Fruit fly (Drosophila melanogaster): Measurements from ENCODE around the gene Rpp30.
A peak's percentile ranks its signal among the peaks of the same experiment; 100 is the strongest.

The Rpp30 gene

DNA sequence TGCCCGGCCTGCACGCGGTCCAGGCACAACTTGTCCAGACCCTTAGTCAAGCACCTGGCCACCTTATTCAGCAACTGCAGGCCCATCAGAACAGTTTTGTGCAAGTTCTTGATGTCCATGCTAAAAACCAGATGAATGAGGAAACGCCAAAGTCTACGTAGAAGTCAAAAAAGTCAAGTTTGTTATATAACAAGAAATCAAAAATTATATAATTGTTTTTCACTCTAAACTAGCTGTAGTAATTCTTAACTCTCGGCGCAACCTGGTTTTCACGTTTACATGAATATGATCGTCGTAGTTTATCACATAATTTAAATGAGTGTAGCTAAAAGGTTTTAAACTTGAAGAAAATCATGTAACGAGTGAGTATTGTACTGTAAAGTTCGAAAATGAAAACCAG is 47.6 kb downstream of the Rpp30 start:
- no peak for TF ChIP-seq CG1620 (GFP tag; optimal IDR thresholded peaks at IDR 0.05)
- no peak for TF ChIP-seq Crg-1 (GFP tag; optimal IDR thresholded peaks at IDR 0.05)
- TF ChIP-seq pad (GFP tag; optimal IDR thresholded peaks at IDR 0.05): no peak
- TF ChIP-seq ovo (GFP tag; optimal IDR thresholded peaks at IDR 0.05): no peak
- TF ChIP-seq Hr96 (GFP tag; optimal IDR thresholded peaks at IDR 0.05): no peak
- TF ChIP-seq cic (GFP tag; optimal IDR thresholded peaks at IDR 0.05): no peak
- no peak for TF ChIP-seq kay (GFP tag; ENCODE audit: borderline replicate concordance)
- TF ChIP-seq CG7101 (tag; optimal IDR thresholded peaks at IDR 0.05): no peak

dm6 chr2L:203529-204127 is 48.5 kb downstream of the Rpp30 start, which contains the start of gene mRpL10:
mRpL10 (plus strand) TSS chr2L:203779.
- TF ChIP-seq cic (GFP tag; optimal IDR thresholded peaks at IDR 0.05) (peak; percentile 4), CG1620 (GFP tag; optimal IDR thresholded peaks at IDR 0.05) (peak; percentile 7), CG5204 (GFP tag; optimal IDR thresholded peaks at IDR 0.05) (no peak), CG7045 (GFP tag; optimal IDR thresholded peaks at IDR 0.05) (peak; percentile 18), CG11617 (GFP tag; optimal IDR thresholded peaks at IDR 0.05) (peak; percentile 87), cnc (optimal IDR thresholded peaks at IDR 0.05) (no peak), Hr96 (GFP tag; optimal IDR thresholded peaks at IDR 0.05) (no peak), Clk (GFP tag; optimal IDR thresholded peaks at IDR 0.05) (no peak), tj (GFP tag; optimal IDR thresholded peaks at IDR 0.05) (peak; percentile 44), Mnt (GFP tag; optimal IDR thresholded peaks at IDR 0.05) (peak; percentile 77), CG14711 (tag; optimal IDR thresholded peaks at IDR 0.05) (peak; percentile 55), Crg-1 (GFP tag; optimal IDR thresholded peaks at IDR 0.05) (peak; percentile 67), bab1 (GFP tag; optimal IDR thresholded peaks at IDR 0.05) (peak; percentile 70), toe (GFP tag; optimal IDR thresholded peaks at IDR 0.05) (no peak), CG12768 (GFP tag; optimal IDR thresholded peaks at IDR 0.05) (no peak), kay (GFP tag; ENCODE audit: borderline replicate concordance) (no peak), ovo (GFP tag; optimal IDR thresholded peaks at IDR 0.05) (peak; percentile 0), CG7101 (tag; optimal IDR thresholded peaks at IDR 0.05) (peak; percentile 42), pad (GFP tag; optimal IDR thresholded peaks at IDR 0.05) (peak; percentile 44), CG33017 (tag; optimal IDR thresholded peaks at IDR 0.05) (peak; percentile 65)
